Fruit fly (Drosophila melanogaster): Measurements from ENCODE around the gene CG44815.

The CG44815 gene

DNA sequence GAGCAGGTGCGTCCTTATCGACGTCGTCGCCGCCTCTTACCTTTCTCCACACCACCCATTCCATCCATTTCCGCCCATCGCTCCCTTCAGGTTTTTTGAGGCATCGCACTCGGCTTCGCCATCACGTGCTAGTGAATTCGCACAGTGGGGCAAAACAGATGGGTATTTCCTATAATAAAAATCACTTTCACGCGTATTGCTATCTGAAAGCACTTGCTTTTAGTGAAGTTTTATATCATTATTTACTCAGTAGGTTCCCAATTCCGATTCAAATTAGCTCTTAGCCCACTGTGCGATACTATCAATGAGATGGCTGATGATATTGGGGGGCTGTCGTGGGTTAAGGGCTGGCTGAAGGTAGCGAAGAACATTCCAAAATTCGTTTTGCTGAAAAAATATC lies 30.0 kb downstream of the CG44815 start (continued):
- no peak for TF ChIP-seq Hr78 (GFP tag; optimal IDR thresholded peaks at IDR 0.05)
- peak; percentile 65 for TF ChIP-seq CG14441 (GFP tag; IDR thresholded peaks at IDR 0.05)
- 0 out of 2 replicates have a peak, but pooled peaks have one; percentile 42 for TF ChIP-seq gsb (GFP tag; IDR thresholded peaks at IDR 0.05)
- peak; percentile 31 for TF ChIP-seq eyg (GFP tag; optimal IDR thresholded peaks at IDR 0.05)
- TF ChIP-seq CG8478 (optimal IDR thresholded peaks at IDR 0.05) = no peak
- peak; percentile 60 for TF ChIP-seq stc (GFP tag; IDR thresholded peaks at IDR 0.05)
- TF ChIP-seq pnt (GFP tag; optimal IDR thresholded peaks at IDR 0.05) = peak; percentile 37
- TF ChIP-seq CG10321 (GFP tag; IDR thresholded peaks at IDR 0.05) = 0 out of 2 replicates have a peak, but pooled peaks have one; percentile 8
- TF ChIP-seq croc (GFP tag; conservative IDR thresholded peaks at IDR 0.05) = peak; percentile 49; the same call in 2 of the 3 replicates
- peak; percentile 2 for TF ChIP-seq Bdp1 (GFP tag; optimal IDR thresholded peaks at IDR 0.05)
- TF ChIP-seq unpg (GFP tag; optimal IDR thresholded peaks at IDR 0.05) = no peak
- no peak for TF ChIP-seq CG9797 (GFP tag; optimal IDR thresholded peaks at IDR 0.05)
- peak; percentile 59 for TF ChIP-seq CG4424 (GFP tag; optimal IDR thresholded peaks at IDR 0.05)
- TF ChIP-seq crol (GFP tag; IDR thresholded peaks at IDR 0.05) = no peak
- TF ChIP-seq CG10267 (tag; optimal IDR thresholded peaks at IDR 0.05) = peak; percentile 35
- TF ChIP-seq tll (GFP tag; optimal IDR thresholded peaks at IDR 0.05) = no peak
- TF ChIP-seq sisA (GFP tag; IDR thresholded peaks at IDR 0.05) = peak; percentile 70
- peak; percentile 48 for TF ChIP-seq CG8388 (GFP tag; optimal IDR thresholded peaks at IDR 0.05)
- TF ChIP-seq CG7556 (GFP tag; optimal IDR thresholded peaks at IDR 0.05) = peak; percentile 62
- TF ChIP-seq slbo (GFP tag; IDR thresholded peaks at IDR 0.05) = peak; percentile 78
- no peak for TF ChIP-seq CG7928 (GFP tag; optimal IDR thresholded peaks at IDR 0.05)
- no peak for TF ChIP-seq tna (GFP tag; IDR thresholded peaks at IDR 0.05; ENCODE audit: partially characterized antibody)
- TF ChIP-seq Eip74EF (GFP tag; optimal IDR thresholded peaks at IDR 0.05) = peak in 1 of 2 experiments; percentile 33
- no peak for TF ChIP-seq CG8359 (GFP tag; optimal IDR thresholded peaks at IDR 0.05; ENCODE audit: borderline replicate concordance)
- TF ChIP-seq tgo (GFP tag; IDR thresholded peaks at IDR 0.05) = peak; percentile 70
- peak; percentile 79 for TF ChIP-seq CG1603 (tag; optimal IDR thresholded peaks at IDR 0.05)
- no peak for TF ChIP-seq CG3838 (GFP tag; optimal IDR thresholded peaks at IDR 0.05)
- peak; percentile 37 for TF ChIP-seq CG8089 (GFP tag; optimal IDR thresholded peaks at IDR 0.05)
- peak; percentile 61 for TF ChIP-seq Hsf (GFP tag; optimal IDR thresholded peaks at IDR 0.05)
- TF ChIP-seq CG11456 (GFP tag; IDR thresholded peaks at IDR 0.05) = peak; percentile 78
- peak; percentile 40; the same call in 1 of the 2 replicates for TF ChIP-seq CG4730 (GFP tag; IDR thresholded peaks at IDR 0.05)
- TF ChIP-seq hbn (GFP tag; IDR thresholded peaks at IDR 0.05; ENCODE audit: partially characterized antibody) = no peak
- TF ChIP-seq Camta (GFP tag; optimal IDR thresholded peaks at IDR 0.05) = peak; percentile 37
- TF ChIP-seq CG12659 (GFP tag; optimal IDR thresholded peaks at IDR 0.05) = peak; percentile 49
- no peak for TF ChIP-seq chinmo (GFP tag; IDR thresholded peaks at IDR 0.05; ENCODE audit: partially characterized antibody)
- TF ChIP-seq Doc2 (GFP tag; IDR thresholded peaks at IDR 0.05) = no peak
- no peak; the same call in 2 of the 3 replicates for TF ChIP-seq CG17361 (GFP tag; IDR thresholded peaks at IDR 0.05)
- TF ChIP-seq Dll (GFP tag; IDR thresholded peaks at IDR 0.05; ENCODE audit: partially characterized antibody) = no peak
- TF ChIP-seq Dad (GFP tag; optimal IDR thresholded peaks at IDR 0.05) = peak; percentile 35
- peak; percentile 75 for TF ChIP-seq CG12071 (GFP tag; optimal IDR thresholded peaks at IDR 0.05)
- TF ChIP-seq usp (GFP tag; optimal IDR thresholded peaks at IDR 0.05) = no peak
- no peak for TF ChIP-seq tio (GFP tag; optimal IDR thresholded peaks at IDR 0.05)
- peak; percentile 10 for TF ChIP-seq oc (tag; optimal IDR thresholded peaks at IDR 0.05)
- no peak for TF ChIP-seq Dfd (GFP tag; optimal IDR thresholded peaks at IDR 0.05)
- TF ChIP-seq zen2 (GFP tag; IDR thresholded peaks at IDR 0.05; ENCODE audit: partially characterized antibody) = no peak
- TF ChIP-seq HHEX (GFP tag; optimal IDR thresholded peaks at IDR 0.05) = peak; percentile 55
- TF ChIP-seq gfzf (GFP tag; optimal IDR thresholded peaks at IDR 0.05) = no peak
- peak; percentile 42 for TF ChIP-seq dmrt11E (tag; optimal IDR thresholded peaks at IDR 0.05)
- peak; percentile 70 for TF ChIP-seq row (GFP tag; IDR thresholded peaks at IDR 0.05)
- no peak for TF ChIP-seq jigr1 (GFP tag; IDR thresholded peaks at IDR 0.05)
